Fruit fly (Drosophila melanogaster): ENCODE results near the gene Or33b.

DNA sequence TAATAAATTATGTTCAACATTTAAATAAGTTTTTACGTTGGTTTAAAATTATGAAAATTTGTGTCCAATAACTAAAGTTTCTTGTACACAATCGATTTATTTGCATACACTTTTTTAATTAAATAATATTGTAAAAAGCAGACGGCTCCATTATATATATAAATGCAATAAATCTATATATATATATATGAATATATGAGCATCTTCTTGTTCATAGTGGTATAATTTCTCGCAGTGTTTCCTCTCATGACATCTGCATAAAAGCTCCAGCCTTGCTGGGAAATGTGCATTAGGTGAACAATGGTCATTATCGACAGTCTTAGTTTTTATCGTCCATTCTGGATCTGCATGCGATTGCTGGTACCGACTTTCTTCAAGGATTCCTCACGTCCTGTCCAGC lies 1.7 kb downstream of the Or33b start, which contains the start of gene Or33c:
- TF ChIP-seq usp (GFP tag; optimal IDR thresholded peaks at IDR 0.05) (no peak), psq (optimal IDR thresholded peaks at IDR 0.05) (no peak), pan (optimal IDR thresholded peaks at IDR 0.05) (no peak)
